Fruit fly (Drosophila melanogaster): ENCODE data around the gene mTerf5.

The mTerf5 gene

dm6 chr3R:18199177-18199884 lies 24.2 kb downstream of the mTerf5 start, which contains the start of the genes Ssdp and CG7985 (continued):
- TF ChIP-seq nerfin-1 (tag; optimal IDR thresholded peaks at IDR 0.05) (no peak), CG17912 (GFP tag; optimal IDR thresholded peaks at IDR 0.05) (no peak), CG8359 (GFP tag; optimal IDR thresholded peaks at IDR 0.05; ENCODE audit: borderline replicate concordance) (no peak), phol (tag; optimal IDR thresholded peaks at IDR 0.05) (peak; percentile 90), gfzf (GFP tag; optimal IDR thresholded peaks at IDR 0.05) (peak; percentile 81), CG17385 (GFP tag; optimal IDR thresholded peaks at IDR 0.05) (peak; percentile 97), MESR4 (GFP tag; optimal IDR thresholded peaks at IDR 0.05) (peak; percentile 80), sqz (GFP tag; optimal IDR thresholded peaks at IDR 0.05) (no peak), Myb (GFP tag; optimal IDR thresholded peaks at IDR 0.05) (no peak), CG12659 (GFP tag; optimal IDR thresholded peaks at IDR 0.05) (peak; percentile 74), CG15011 (GFP tag; optimal IDR thresholded peaks at IDR 0.05) (no peak), CG5245 (GFP tag; optimal IDR thresholded peaks at IDR 0.05) (no peak), Doc3 (GFP tag; IDR thresholded peaks at IDR 0.05; ENCODE audit: partially characterized antibody) (no peak), CG1603 (tag; optimal IDR thresholded peaks at IDR 0.05) (peak; percentile 27), CG10147 (GFP tag; optimal IDR thresholded peaks at IDR 0.05) (peak; percentile 12), CG3995 (GFP tag; optimal IDR thresholded peaks at IDR 0.05) (no peak), CG11696 (GFP tag; IDR thresholded peaks at IDR 0.05) (no peak), CG2202 (tag; optimal IDR thresholded peaks at IDR 0.05) (no peak), CG13624 (GFP tag; optimal IDR thresholded peaks at IDR 0.05) (no peak), al (GFP tag; IDR thresholded peaks at IDR 0.05) (no peak), CoRest (tag; optimal IDR thresholded peaks at IDR 0.05) (peak; percentile 46), Hsf (GFP tag; optimal IDR thresholded peaks at IDR 0.05) (peak; percentile 11), CG10267 (tag; optimal IDR thresholded peaks at IDR 0.05) (peak; percentile 8), Max (GFP tag; optimal IDR thresholded peaks at IDR 0.05) (peak; percentile 24), odd (GFP tag; optimal IDR thresholded peaks at IDR 0.05) (no peak), sd (tag; optimal IDR thresholded peaks at IDR 0.05) (no peak), sens (GFP tag) (peak; percentile 14), CG33213 (GFP tag; optimal IDR thresholded peaks at IDR 0.05) (peak; percentile 20)

dm6 chr3R:18198518-18199118 lies 24.9 kb downstream of the mTerf5 start:
- TF ChIP-seq CG10654 (GFP tag; optimal IDR thresholded peaks at IDR 0.05) (peak; percentile 9), Dp (GFP tag; optimal IDR thresholded peaks at IDR 0.05) (no peak), pho (GFP tag; optimal IDR thresholded peaks at IDR 0.05) (peak; percentile 37), sima (GFP tag; optimal IDR thresholded peaks at IDR 0.05) (peak; percentile 16), Stat92E (GFP tag; optimal IDR thresholded peaks at IDR 0.05) (peak in 1 of 3 experiments; percentile 13), ase (GFP tag; IDR thresholded peaks at IDR 0.05) (no peak), CG4328 (GFP tag; optimal IDR thresholded peaks at IDR 0.05) (peak; percentile 57), ato (GFP tag; IDR thresholded peaks at IDR 0.05; ENCODE audit: partially characterized antibody) (no peak), trh (GFP tag; optimal IDR thresholded peaks at IDR 0.05) (no peak), ash1 (GFP tag; optimal IDR thresholded peaks at IDR 0.05) (no peak), Tbp (GFP tag; optimal IDR thresholded peaks at IDR 0.05) (no peak), CG14710 (tag; optimal IDR thresholded peaks at IDR 0.05) (peak; percentile 39), CG6272 (GFP tag; IDR thresholded peaks at IDR 0.05) (no peak), rib (GFP tag; IDR thresholded peaks at IDR 0.05) (no peak), jing (GFP tag; optimal IDR thresholded peaks at IDR 0.05) (no peak), caup (GFP tag; optimal IDR thresholded peaks at IDR 0.05; ENCODE audit: severe bottlenecking) (peak; percentile 51), fu2 (GFP tag; optimal IDR thresholded peaks at IDR 0.05) (no peak), Adf1 (GFP tag; IDR thresholded peaks at IDR 0.05) (no peak), CG17361 (GFP tag; IDR thresholded peaks at IDR 0.05) (no peak), Sin3A (optimal IDR thresholded peaks at IDR 0.05) (no peak), CG10565 (GFP tag; optimal IDR thresholded peaks at IDR 0.05) (no peak), Chrac-16 (GFP tag; optimal IDR thresholded peaks at IDR 0.05) (no peak)
